Worm (Caenorhabditis elegans) whole organism, L1 larva: Measurements from ENCODE around the gene Y49F6B.14.

ENCODE experiments used
- ama-1 ChIP-seq: fragments of 150-350 bp; optimal IDR thresholded peaks from 2 replicates; lab custom pipeline; 2014
- lin-13 ChIP-seq: fragments of 150-350 bp; optimal IDR thresholded peaks from 2 replicates; lab custom pipeline; 2014; ENCODE audit warnings: missing biosample characterization, missing genetic modification reagents, missing genetic modification characterization
- nhr-237 ChIP-seq: fragments of 150-350 bp; optimal IDR thresholded peaks from 2 replicates; lab custom pipeline; 2014; ENCODE audit warnings: missing biosample characterization, missing genetic modification characterization
- pqm-1 ChIP-seq: sonication (generic microtip); optimal IDR thresholded peaks from 3 replicates; lab custom pipeline; 2017; ENCODE audit warnings: missing biosample characterization, missing genetic modification characterization
- ztf-11 ChIP-seq, 2 experiments: sonication (generic microtip); optimal IDR thresholded peaks; 2 replicates each; lab custom pipeline; 2016 to 2017; ENCODE audit warnings: missing genetic modification characterization in 2 of 2, missing biosample characterization in 1 of 2, missing compliant biosample characterization in 1 of 2

ce11 chrII:3550352-3550751, 35.1 kb upstream of the Y49F6B.14 start, which contains the start of gene W10G11.19:
- TF ChIP-seq ama-1 (lab: Kevin White, UChicago) (no peak), ztf-11 (tag; optimal IDR thresholded peaks at IDR 0.05; lab: Kevin White, UChicago) (no peak), lin-13 (no peak), nhr-237 (tag; lab: Kevin White, UChicago) (no peak), pqm-1 (tag; lab: Kevin White, UChicago) (no peak)
